Worm (Caenorhabditis elegans): Measurements from ENCODE around the gene srh-194.

- TF ChIP-seq dao-5 (tag; optimal IDR thresholded peaks at IDR 0.05) (no peak), him-1 (tag; optimal IDR thresholded peaks at IDR 0.05) (no peak), W03F9.2 (tag; optimal IDR thresholded peaks at IDR 0.05) (no peak)
Measured at ce11 chrV:4242431-4242830, 50.9 kb downstream of the srh-194 start, which contains the start of gene srt-12.

All from whole organism, L4/young adult.